Worm (Caenorhabditis elegans): ENCODE measurements around the gene col-128.

Gene col-128

ce11 chrIV:11571374-11571839, 19.6 kb upstream of the col-128 start (continued):
- TF ChIP-seq fos-1 (tag; optimal IDR thresholded peaks at IDR 0.05) (no peak), C34B4.2 (tag; optimal IDR thresholded peaks at IDR 0.05) (no peak), efl-3 (GFP tag; optimal IDR thresholded peaks at IDR 0.05) (no peak), Y116A8C.19 (tag; optimal IDR thresholded peaks at IDR 0.05; ENCODE audit: borderline replicate concordance) (no peak), aly-2 (tag; optimal IDR thresholded peaks at IDR 0.05) (no peak), elt-3 (tag; optimal IDR thresholded peaks at IDR 0.05) (peak in 1 of 6 experiments; percentile 4), fkh-10 (GFP tag; optimal IDR thresholded peaks at IDR 0.05) (no peak), nhr-19 (GFP tag; conservative IDR thresholded peaks at IDR 0.05) (no peak), lin-39 (tag; optimal IDR thresholded peaks at IDR 0.05) (no peak), ceh-8 (GFP tag; optimal IDR thresholded peaks at IDR 0.05) (no peak), ztf-4 (tag; optimal IDR thresholded peaks at IDR 0.05) (no peak), ceh-90 (tag; optimal IDR thresholded peaks at IDR 0.05) (no peak), mep-1 (tag; optimal IDR thresholded peaks at IDR 0.05) (peak; percentile 57), nhr-47 (tag; optimal IDR thresholded peaks at IDR 0.05) (peak; percentile 23), lin-35 (GFP tag; optimal IDR thresholded peaks at IDR 0.05) (peak in 1 of 2 experiments; percentile 18), xbp-1 (tag; optimal IDR thresholded peaks at IDR 0.05) (no peak), sox-4 (tag; optimal IDR thresholded peaks at IDR 0.05) (no peak), nhr-237 (tag; optimal IDR thresholded peaks at IDR 0.05) (no peak)

ce11 chrIV:11570200-11570599, 18.4 kb upstream of the col-128 start, which contains the start of gene srgp-1:
TSS of gene srgp-1 (plus strand) at chrIV:11570500.
- TF ChIP-seq irx-1 (tag; optimal IDR thresholded peaks at IDR 0.05) (no peak), nhr-85 (tag) (peak; percentile 36)

ce11 chrIV:11569795-11570194, 18.0 kb upstream of the col-128 start:
- TF ChIP-seq fkh-4 (tag; optimal IDR thresholded peaks at IDR 0.05; ENCODE audit: borderline replicate concordance) (peak; percentile 81), hlh-4 (tag; optimal IDR thresholded peaks at IDR 0.05) (no peak), ces-1 (GFP tag; optimal IDR thresholded peaks at IDR 0.05) (no peak), C04F5.9 (tag; optimal IDR thresholded peaks at IDR 0.05) (no peak), dsc-1 (tag; optimal IDR thresholded peaks at IDR 0.05) (peak; percentile 92), tbx-2 (tag; optimal IDR thresholded peaks at IDR 0.05) (no peak), isw-1 (GFP tag; IDR thresholded peaks at IDR 0.05) (no peak), mab-9 (GFP tag; IDR thresholded peaks at IDR 0.05) (no peak), ceh-63 (GFP tag; optimal IDR thresholded peaks at IDR 0.05) (no peak), hlh-17 (GFP tag; optimal IDR thresholded peaks at IDR 0.05; ENCODE audit: borderline replicate concordance) (no peak), lir-3 (tag; optimal IDR thresholded peaks at IDR 0.05; ENCODE audit: poor library complexity) (no peak), pqm-1 (tag; optimal IDR thresholded peaks at IDR 0.05) (no peak), F16B12.6 (tag; optimal IDR thresholded peaks at IDR 0.05) (no peak), egl-27 (tag; optimal IDR thresholded peaks at IDR 0.05) (no peak), lin-13 (GFP tag; optimal IDR thresholded peaks at IDR 0.05) (no peak)

ce11 chrIV:11568249-11568940, 16.6 kb upstream of the col-128 start:
- TF ChIP-seq efl-1 (optimal IDR thresholded peaks at IDR 0.05) (no peak), efl-1 (GFP tag; optimal IDR thresholded peaks at IDR 0.05 in 1 of 2) (peak in 1 of 2 experiments; percentile 85), nhr-85 (tag) (peak; percentile 16), lin-35 (GFP tag; optimal IDR thresholded peaks at IDR 0.05) (no peak), rnt-1 (tag; optimal IDR thresholded peaks at IDR 0.05) (no peak), ztf-11 (tag; optimal IDR thresholded peaks at IDR 0.05) (no peak)

Measured in whole organism, L1 larva.